Worm (Caenorhabditis elegans) whole organism, L4 larva: ENCODE results near the gene F22E5.9.

Source experiments
- Y75B8A.6 ChIP-seq: fragments of 200-800 bp; sonication (Bioruptor generic); IDR thresholded peaks from 2 replicates; pipeline ENCODE4 v1.3.6; 2022; ENCODE audit warnings: missing genetic modification reagents, missing genetic modification characterization, missing compliant biosample characterization
- attf-4 ChIP-seq: sonication (generic microtip); optimal IDR thresholded peaks from 3 replicates; lab custom pipeline; 2017; ENCODE audit warnings: missing biosample characterization, missing genetic modification characterization
- lim-7 ChIP-seq: fragments of 200-800 bp; sonication (Bioruptor generic); IDR thresholded peaks from 2 replicates; pipeline ENCODE4 v1.3.6; 2022; ENCODE audit warnings: missing genetic modification characterization, missing compliant biosample characterization
- lin-39 ChIP-seq: fragments of 150-350 bp; optimal IDR thresholded peaks from 2 replicates; lab custom pipeline; 2014; ENCODE audit warnings: missing biosample characterization, missing genetic modification reagents, missing genetic modification characterization
- mes-2 ChIP-seq: sonication (generic microtip); optimal IDR thresholded peaks from 2 replicates; lab custom pipeline; 2016; ENCODE audit warnings: missing genotype, mild to moderate bottlenecking, missing genetic modification characterization, missing compliant biosample characterization; ENCODE audit not compliant: poor library complexity, severe bottlenecking
- nhr-237 ChIP-seq: sonication (generic microtip); optimal IDR thresholded peaks from 2 replicates; lab custom pipeline; 2017; ENCODE audit warnings: missing biosample characterization, missing genetic modification characterization
- ztf-7 ChIP-seq: fragments of 150-350 bp; optimal IDR thresholded peaks from 2 replicates; lab custom pipeline; 2014; ENCODE audit warnings: missing biosample characterization, missing genetic modification characterization

DNA sequence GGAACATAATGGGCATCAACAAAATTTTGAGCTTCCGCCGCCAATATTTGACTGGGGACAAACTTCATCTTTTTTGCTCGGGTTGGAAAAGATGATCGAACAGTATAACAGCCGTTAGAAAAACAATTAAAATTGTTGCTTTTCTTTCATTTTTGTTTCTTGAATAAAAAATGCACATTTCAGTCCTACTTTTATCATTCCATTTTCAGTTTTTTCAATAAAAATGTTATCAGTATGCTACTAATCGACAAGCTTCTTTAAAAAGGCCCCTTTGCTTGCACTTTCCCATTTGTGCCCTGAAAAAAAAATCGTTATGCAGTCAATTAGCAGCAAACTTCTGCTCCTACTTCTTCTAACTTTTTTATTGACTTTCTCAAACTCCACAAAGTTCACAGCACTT, 3.6 kb downstream of the F22E5.9 start, which contains the start of gene F22E5.7:
- TF ChIP-seq attf-4 (tag; lab: Kevin White, UChicago): no peak
- TF ChIP-seq mes-2 (tag; lab: Kevin White, UChicago): no peak
- TF ChIP-seq nhr-237 (tag; lab: Kevin White, UChicago): no peak
- TF ChIP-seq lim-7 (GFP tag; lab: Robert Waterston, UW): no peak
- no peak for TF ChIP-seq ztf-7 (tag; lab: Kevin White, UChicago)
- TF ChIP-seq Y75B8A.6 (GFP tag; lab: Robert Waterston, UW): no peak
- no peak for TF ChIP-seq lin-39
